Worm (Caenorhabditis elegans) whole organism, L3 larva: ENCODE data around the gene ZK816.3.

Experiments
- eor-1 ChIP-seq, 2 experiments: fragments of 150-350 bp; optimal IDR thresholded peaks; 2 replicates each; lab custom pipeline; 2014 to 2018; ENCODE audit warnings: missing biosample characterization in 2 of 2, missing genetic modification characterization in 2 of 2
- fkh-10 ChIP-seq: sonication (generic microtip); optimal IDR thresholded peaks from 2 replicates; lab custom pipeline; 2017; ENCODE audit warnings: missing biosample characterization, missing genetic modification reagents, missing genetic modification characterization
- jun-1 ChIP-seq: fragments of 150-350 bp; optimal IDR thresholded peaks from 2 replicates; lab custom pipeline; 2014; ENCODE audit warnings: missing biosample characterization, missing genetic modification reagents, missing genetic modification characterization
- nhr-23 ChIP-seq: fragments of 150-350 bp; optimal IDR thresholded peaks from 2 replicates; lab custom pipeline; 2014; ENCODE audit warnings: missing biosample characterization, missing genetic modification reagents, missing genetic modification characterization
- nhr-28 ChIP-seq: fragments of 150-350 bp; optimal IDR thresholded peaks from 2 replicates; lab custom pipeline; 2014; ENCODE audit warnings: missing biosample characterization, missing genetic modification characterization
- snpc-4 ChIP-seq: fragments of 150-350 bp; optimal IDR thresholded peaks from 2 replicates; lab custom pipeline; 2014; ENCODE audit warnings: missing biosample characterization, missing genetic modification characterization
- unc-62 ChIP-seq: fragments of 150-350 bp; sonication (generic microtip); optimal IDR thresholded peaks from 4 replicates; lab custom pipeline; 2014; ENCODE audit warnings: missing biosample characterization, missing genetic modification reagents, missing genetic modification characterization

DNA sequence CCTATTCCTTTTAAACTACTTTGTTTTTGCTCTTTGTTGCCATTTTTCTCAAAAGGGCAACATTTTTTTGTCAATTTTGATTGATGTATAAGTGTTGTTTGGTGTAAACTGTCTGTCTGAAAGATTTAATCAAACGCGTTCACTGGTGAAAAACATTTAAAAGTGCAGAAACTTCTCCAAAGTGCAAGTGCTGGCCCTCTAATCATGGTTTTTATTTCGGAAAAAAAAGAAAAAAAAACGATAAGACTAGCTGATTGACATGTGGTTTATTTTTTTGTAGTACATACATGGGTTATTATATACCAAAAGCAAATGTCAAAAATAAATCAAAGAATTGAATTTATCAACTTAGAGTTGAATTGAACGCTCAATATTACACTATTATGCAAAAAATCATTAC, 14.2 kb downstream of the ZK816.3 start, which contains the start of gene dhs-26:
- TF ChIP-seq unc-62 (GFP tag; lab: Kevin White, UChicago) (no peak), jun-1 (no peak), nhr-28 (tag; lab: Kevin White, UChicago) (no peak), fkh-10 (no peak), snpc-4 (no peak), nhr-23 (tag; lab: Kevin White, UChicago) (no peak), eor-1 (tag; optimal IDR thresholded peaks at IDR 0.05; lab: Kevin White, UChicago) (no peak)
